Worm (Caenorhabditis elegans) whole organism, L1 larva: ENCODE results near the gene T07F10.3.

Experiments
- C34B4.2 ChIP-seq: sonication (generic microtip); optimal IDR thresholded peaks from 2 replicates; lab custom pipeline; 2017; ENCODE audit warnings: mild to moderate bottlenecking, missing genetic modification characterization, missing compliant biosample characterization
- F16B12.6 ChIP-seq: fragments of 150-350 bp; optimal IDR thresholded peaks from 2 replicates; lab custom pipeline; 2014; ENCODE audit warnings: missing biosample characterization, missing genetic modification characterization
- Y116A8C.19 ChIP-seq: sonication (generic microtip); optimal IDR thresholded peaks from 2 replicates; lab custom pipeline; 2016; ENCODE audit warnings: missing compliant biosample characterization, missing genetic modification characterization, borderline replicate concordance
- aly-2 ChIP-seq: fragments of 150-350 bp; optimal IDR thresholded peaks from 2 replicates; lab custom pipeline; 2014; ENCODE audit warnings: missing biosample characterization, missing genetic modification characterization
- blmp-1 ChIP-seq: fragments of 150-350 bp; optimal IDR thresholded peaks from 2 replicates; lab custom pipeline; 2014; ENCODE audit warnings: missing biosample characterization, missing genetic modification characterization
- ceh-8 ChIP-seq: fragments of 200-800 bp; sonication (Bioruptor generic); optimal IDR thresholded peaks from 2 replicates; lab custom pipeline; 2018; ENCODE audit warnings: mild to moderate bottlenecking, missing genetic modification characterization, moderate library complexity, missing compliant biosample characterization
- ceh-82 ChIP-seq, 3 experiments: fragments of 150-350 bp in 1 of 3; sonication (generic microtip) in 2 of 3; optimal IDR thresholded peaks; 2 replicates each; lab custom pipeline; 2014 to 2017; ENCODE audit warnings: missing biosample characterization in 3 of 3, missing genetic modification characterization in 3 of 3
- ceh-88 ChIP-seq: fragments of 200-800 bp; sonication (Bioruptor generic); IDR thresholded peaks from 2 replicates; pipeline ENCODE4 v1.3.6; 2022; ENCODE audit warnings: missing genetic modification characterization, missing compliant biosample characterization
- dpl-1 ChIP-seq, 3 experiments: fragments of 150-350 bp in 2 of 3; sonication (generic microtip) in 1 of 3; optimal IDR thresholded peaks; 2 replicates each; lab custom pipeline; 2014 to 2017; ENCODE audit warnings: missing biosample characterization in 3 of 3, missing genetic modification characterization in 3 of 3, missing genetic modification reagents in 3 of 3
- efl-1 ChIP-seq, 4 experiments: fragments of 150-350 bp; optimal IDR thresholded peaks in 3 of 4; peaks in 1 of 4; 1 replicate in 1 of 4; 2 replicates in 3 of 4; lab custom pipeline; 2014; ENCODE audit warnings: missing biosample characterization in 2 of 4, missing genetic modification characterization in 2 of 4, missing genetic modification reagents in 2 of 4
- egl-13 ChIP-seq: sonication (generic microtip); optimal IDR thresholded peaks from 2 replicates; lab custom pipeline; 2016; ENCODE audit warnings: missing genotype, missing genetic modification reagents, missing genetic modification characterization, missing compliant biosample characterization
- egl-27 ChIP-seq, 2 experiments: fragments of 150-350 bp in 1 of 2; sonication (generic microtip); optimal IDR thresholded peaks; 3 replicates each; lab custom pipeline; 2017 to 2018; ENCODE audit warnings: missing biosample characterization in 2 of 2, missing genetic modification characterization in 2 of 2, missing genetic modification reagents in 2 of 2
- elt-2 ChIP-seq: sonication (generic microtip); optimal IDR thresholded peaks from 2 replicates; lab custom pipeline; 2016; ENCODE audit warnings: missing genetic modification characterization, mild to moderate bottlenecking, inconsistent platforms, missing compliant biosample characterization, missing genetic modification reagents
- grh-1 ChIP-seq: fragments of 200-800 bp; sonication (Bioruptor generic); IDR thresholded peaks from 2 replicates; pipeline ENCODE4 v1.3.6; 2022; ENCODE audit warnings: missing genetic modification reagents, missing genetic modification characterization, missing compliant biosample characterization
- hlh-17 ChIP-seq: fragments of 200-800 bp; sonication (Bioruptor generic); optimal IDR thresholded peaks from 2 replicates; lab custom pipeline; 2018; ENCODE audit warnings: missing genetic modification characterization, mild to moderate bottlenecking, missing compliant biosample characterization, moderate library complexity, borderline replicate concordance
- isw-1 ChIP-seq: fragments of 200-800 bp; sonication (Bioruptor generic); IDR thresholded peaks from 2 replicates; pipeline ENCODE4 v1.3.6; 2022; ENCODE audit warnings: missing genetic modification characterization, missing compliant biosample characterization
- jun-1 ChIP-seq: fragments of 150-350 bp; optimal IDR thresholded peaks from 2 replicates; lab custom pipeline; 2014; ENCODE audit warnings: missing biosample characterization, missing genetic modification reagents, missing genetic modification characterization
- lin-14 ChIP-seq: fragments of 200-800 bp; sonication (Bioruptor generic); optimal IDR thresholded peaks from 2 replicates; lab custom pipeline; 2018; ENCODE audit warnings: mild to moderate bottlenecking, missing genetic modification characterization, moderate library complexity, missing compliant biosample characterization
- lin-15B ChIP-seq: fragments of 150-350 bp; sonication (generic microtip); optimal IDR thresholded peaks from 3 replicates; lab custom pipeline; 2014; ENCODE audit warnings: missing biosample characterization, missing genetic modification characterization
- lin-35 ChIP-seq, 2 experiments: fragments of 150-350 bp; optimal IDR thresholded peaks; 2 replicates each; lab custom pipeline; 2014; ENCODE audit warnings: missing biosample characterization in 2 of 2, missing genetic modification characterization in 2 of 2, missing genetic modification reagents in 2 of 2
- lir-3 ChIP-seq: sonication (generic microtip); optimal IDR thresholded peaks from 2 replicates; lab custom pipeline; 2016; ENCODE audit warnings: mild to moderate bottlenecking, missing genetic modification characterization, moderate library complexity, missing compliant biosample characterization; ENCODE audit not compliant: poor library complexity
- mdl-1 ChIP-seq, 2 experiments: fragments of 150-350 bp; optimal IDR thresholded peaks; 2 replicates each; lab custom pipeline; 2014 to 2017; ENCODE audit warnings: missing biosample characterization in 2 of 2, missing genetic modification characterization in 2 of 2, inconsistent platforms in 1 of 2
- nhr-47 ChIP-seq: sonication (generic microtip); optimal IDR thresholded peaks from 2 replicates; lab custom pipeline; 2016; ENCODE audit warnings: mild to moderate bottlenecking, missing genetic modification characterization, moderate library complexity, missing compliant biosample characterization
- nhr-71 ChIP-seq: sonication (generic microtip); optimal IDR thresholded peaks from 2 replicates; lab custom pipeline; 2016; ENCODE audit warnings: mild to moderate bottlenecking, missing genetic modification characterization, moderate library complexity, missing compliant biosample characterization
- nhr-76 ChIP-seq: sonication (generic microtip); optimal IDR thresholded peaks from 2 replicates; lab custom pipeline; 2017; ENCODE audit warnings: missing biosample characterization, missing genetic modification characterization
- nhr-77 ChIP-seq: fragments of 150-350 bp; optimal IDR thresholded peaks from 2 replicates; lab custom pipeline; 2014; ENCODE audit warnings: missing biosample characterization, missing genetic modification characterization
- pag-3 ChIP-seq: sonication (generic microtip); optimal IDR thresholded peaks from 2 replicates; lab custom pipeline; 2017; ENCODE audit warnings: missing genetic modification characterization, mild to moderate bottlenecking, missing compliant biosample characterization, antibody characterized with exemption, borderline replicate concordance; ENCODE audit not compliant: insufficient read depth
- snpc-4 ChIP-seq: fragments of 150-350 bp; optimal IDR thresholded peaks from 2 replicates; lab custom pipeline; 2014; ENCODE audit warnings: missing biosample characterization, missing genetic modification characterization
- snu-23 ChIP-seq: sonication (generic microtip); optimal IDR thresholded peaks from 2 replicates; lab custom pipeline; 2016; ENCODE audit warnings: missing genetic modification characterization, missing compliant biosample characterization
- sox-4 ChIP-seq: sonication (generic microtip); optimal IDR thresholded peaks from 2 replicates; lab custom pipeline; 2016; ENCODE audit warnings: missing genetic modification characterization, missing compliant biosample characterization
- sptf-1 ChIP-seq: fragments of 150-350 bp; optimal IDR thresholded peaks from 2 replicates; lab custom pipeline; 2014; ENCODE audit warnings: missing biosample characterization, missing genetic modification characterization
- swsn-7 ChIP-seq: sonication (generic microtip); optimal IDR thresholded peaks from 2 replicates; lab custom pipeline; 2016; ENCODE audit warnings: missing genetic modification characterization, missing compliant biosample characterization
- tbx-2 ChIP-seq: sonication (generic microtip); optimal IDR thresholded peaks from 2 replicates; lab custom pipeline; 2016; ENCODE audit warnings: missing genetic modification characterization, missing compliant biosample characterization
- xbp-1 ChIP-seq: sonication (generic microtip); optimal IDR thresholded peaks from 2 replicates; lab custom pipeline; 2016; ENCODE audit warnings: missing genetic modification characterization, missing compliant biosample characterization

The T07F10.3 gene

ce11 chrV:12907436-12907835, 37.6 kb upstream of the T07F10.3 start:
- TF ChIP-seq Y116A8C.19 (tag; lab: Kevin White, UChicago) = no peak
- TF ChIP-seq sptf-1 (tag; lab: Kevin White, UChicago) = no peak
- TF ChIP-seq lin-35 (GFP tag; optimal IDR thresholded peaks at IDR 0.05; lab: Kevin White, UChicago) = no peak
- no peak for TF ChIP-seq mdl-1 (tag; optimal IDR thresholded peaks at IDR 0.05; lab: Kevin White, UChicago)
- no peak for TF ChIP-seq lin-15B
- TF ChIP-seq swsn-7 (tag; lab: Kevin White, UChicago) = no peak
- TF ChIP-seq aly-2 (tag; lab: Kevin White, UChicago) = no peak
- no peak for TF ChIP-seq nhr-76 (tag; lab: Kevin White, UChicago)
- TF ChIP-seq ceh-8 = no peak
- no peak for TF ChIP-seq hlh-17 (GFP tag; lab: Kevin White, UChicago)
- no peak for TF ChIP-seq isw-1

- no peak for TF ChIP-seq snpc-4 (tag; lab: Kevin White, UChicago)
- no peak for TF ChIP-seq grh-1 (GFP tag; lab: Robert Waterston, UW)
- no peak for TF ChIP-seq lir-3 (tag; lab: Kevin White, UChicago)
- TF ChIP-seq isw-1 = no peak
- TF ChIP-seq nhr-47 (tag; lab: Kevin White, UChicago) = no peak
- no peak for TF ChIP-seq hlh-17 (GFP tag; lab: Kevin White, UChicago)
- TF ChIP-seq blmp-1 (tag; lab: Kevin White, UChicago) = no peak
- TF ChIP-seq C34B4.2 (tag; lab: Kevin White, UChicago) = no peak
- no peak for TF ChIP-seq elt-2 (tag; lab: Kevin White, UChicago)
These were observed 36.9 kb upstream of the T07F10.3 start, which contains the start of gene ttr-29 for ce11 chrV:12906732-12907131. ttr-29 (minus strand) TSS chrV:12906832.

ce11 chrV:12905074-12905473, 35.2 kb upstream of the T07F10.3 start, which contains the start of gene ttr-28:
ttr-28 (minus strand) TSS chrV:12905174.
- no peak for TF ChIP-seq egl-13 (tag; lab: Kevin White, UChicago)
- TF ChIP-seq ceh-82 (tag; optimal IDR thresholded peaks at IDR 0.05; lab: Kevin White, UChicago) = no peak
- TF ChIP-seq dpl-1 (GFP tag; optimal IDR thresholded peaks at IDR 0.05; lab: Kevin White, UChicago) = no peak
- TF ChIP-seq nhr-71 (tag; lab: Kevin White, UChicago) = no peak
- TF ChIP-seq ceh-88 (GFP tag; lab: Robert Waterston, UW) = no peak
- TF ChIP-seq blmp-1 (tag; lab: Kevin White, UChicago) = no peak
- no peak for TF ChIP-seq hlh-17 (GFP tag; lab: Kevin White, UChicago)
- TF ChIP-seq tbx-2 = no peak
- no peak for TF ChIP-seq pag-3 (tag; lab: Kevin White, UChicago)
- TF ChIP-seq xbp-1 (tag; lab: Kevin White, UChicago) = no peak
- TF ChIP-seq snu-23 (GFP tag; lab: Kevin White, UChicago) = no peak
- no peak for TF ChIP-seq sox-4 (tag; lab: Kevin White, UChicago)
- TF ChIP-seq egl-27 (tag; optimal IDR thresholded peaks at IDR 0.05; lab: Kevin White, UChicago) = no peak
- no peak for TF ChIP-seq F16B12.6 (tag; lab: Kevin White, UChicago)

ce11 chrV:12904054-12904453, 34.2 kb upstream of the T07F10.3 start, which contains the start of gene ttr-27:
ttr-27 (minus strand) TSS chrV:12904098.
- TF ChIP-seq nhr-77 (tag; lab: Kevin White, UChicago) = peak; percentile 23
- no peak for TF ChIP-seq jun-1 (tag; lab: Kevin White, UChicago)
- peak; percentile 34 for TF ChIP-seq lin-14 (GFP tag; lab: Kevin White, UChicago)
- TF ChIP-seq tbx-2 = peak; percentile 36
- TF ChIP-seq efl-1 (optimal IDR thresholded peaks at IDR 0.05; lab: Kevin White, UChicago) = no peak
- peak in 1 of 2 experiments; percentile 12 for TF ChIP-seq efl-1 (GFP tag; optimal IDR thresholded peaks at IDR 0.05 in 1 of 2; lab: Kevin White, UChicago)
